Worm (Caenorhabditis elegans) whole organism, late embryonic: ENCODE results near the gene pmp-4.

Experiments used
- K09A11.1 ChIP-seq: sonication (generic microtip); optimal IDR thresholded peaks from 2 replicates; lab custom pipeline; 2017; ENCODE audit warnings: antibody characterized with exemption, mild to moderate bottlenecking, missing genetic modification characterization, missing compliant biosample characterization; ENCODE audit not compliant: insufficient read depth
- ama-1 ChIP-seq: fragments of 150-350 bp; optimal IDR thresholded peaks from 2 replicates; lab custom pipeline; 2014
- ceh-18 ChIP-seq: sonication (generic microtip); optimal IDR thresholded peaks from 2 replicates; lab custom pipeline; 2016; ENCODE audit warnings: missing genetic modification characterization, missing compliant biosample characterization
- ceh-2 ChIP-seq: sonication (generic microtip); optimal IDR thresholded peaks from 2 replicates; lab custom pipeline; 2016; ENCODE audit warnings: missing genotype, missing genetic modification characterization, missing compliant biosample characterization
- ceh-6 ChIP-seq: fragments of 200-800 bp; sonication (Bioruptor generic); optimal IDR thresholded peaks from 2 replicates; lab custom pipeline; 2018; ENCODE audit warnings: mild to moderate bottlenecking, missing genetic modification characterization, missing compliant biosample characterization
- che-1 ChIP-seq: sonication (generic microtip); optimal IDR thresholded peaks from 2 replicates; lab custom pipeline; 2016; ENCODE audit warnings: mild to moderate bottlenecking, missing genetic modification characterization, missing compliant biosample characterization
- dve-1 ChIP-seq: sonication (generic microtip); optimal IDR thresholded peaks from 2 replicates; lab custom pipeline; 2017; ENCODE audit warnings: antibody characterized with exemption, mild to moderate bottlenecking, missing genetic modification characterization, missing compliant biosample characterization
- eyg-1 ChIP-seq: sonication (generic microtip); optimal IDR thresholded peaks from 2 replicates; lab custom pipeline; 2016; ENCODE audit warnings: missing genotype, missing genetic modification characterization, missing compliant biosample characterization
- nfya-1 ChIP-seq: sonication (generic microtip); optimal IDR thresholded peaks from 2 replicates; lab custom pipeline; 2017; ENCODE audit warnings: missing genetic modification characterization, mild to moderate bottlenecking, missing compliant biosample characterization, antibody characterized with exemption, moderate library complexity
- nhr-232 ChIP-seq: sonication (generic microtip); optimal IDR thresholded peaks from 2 replicates; lab custom pipeline; 2016; ENCODE audit warnings: missing genetic modification characterization, missing compliant biosample characterization
- pat-9 ChIP-seq: fragments of 200-800 bp; sonication (Bioruptor generic); optimal IDR thresholded peaks from 2 replicates; lab custom pipeline; 2018; ENCODE audit warnings: mild to moderate bottlenecking, missing genetic modification characterization, moderate library complexity, missing compliant biosample characterization
- pqm-1 ChIP-seq: sonication (generic microtip); optimal IDR thresholded peaks from 2 replicates; lab custom pipeline; 2016; ENCODE audit warnings: missing genetic modification characterization, missing compliant biosample characterization
- ref-2 ChIP-seq: sonication (generic microtip); optimal IDR thresholded peaks from 2 replicates; lab custom pipeline; 2016; ENCODE audit warnings: missing genetic modification characterization, missing compliant biosample characterization
- rnt-1 ChIP-seq: sonication (generic microtip); optimal IDR thresholded peaks from 2 replicates; lab custom pipeline; 2016; ENCODE audit warnings: missing genetic modification characterization, missing compliant biosample characterization
- unc-86 ChIP-seq: sonication (generic microtip); optimal IDR thresholded peaks from 2 replicates; lab custom pipeline; 2016; ENCODE audit warnings: missing genetic modification characterization, missing compliant biosample characterization
- ztf-16 ChIP-seq: sonication (generic microtip); optimal IDR thresholded peaks from 2 replicates; lab custom pipeline; 2017; ENCODE audit warnings: missing genetic modification characterization, missing compliant biosample characterization

pmp-4 gene

DNA sequence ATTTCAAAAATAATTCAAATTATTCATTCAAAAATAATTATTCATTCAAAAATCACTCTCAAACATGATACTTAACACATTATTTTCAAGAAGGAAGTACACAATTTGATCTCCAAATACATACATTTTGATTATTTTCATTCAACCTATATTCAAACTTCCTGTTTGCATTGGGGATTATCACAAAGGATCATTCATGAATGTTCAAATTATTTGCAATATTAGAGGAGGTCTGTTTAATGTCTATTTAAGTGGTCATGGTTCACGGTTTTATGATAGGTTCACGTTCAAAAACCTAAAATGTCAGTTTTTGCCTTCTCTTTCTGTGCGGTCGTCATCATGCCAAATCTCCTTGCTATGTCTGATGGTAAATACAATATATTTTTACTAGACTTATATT is 44.3 kb downstream of the pmp-4 start, which contains the start of gene clec-202:
Gene clec-202 (plus strand): TSS at position 301 of the 400 bp plus-strand sequence.
- TF ChIP-seq ceh-2 (tag; lab: Kevin White, UChicago) (no peak), ama-1 (lab: Kevin White, UChicago) (no peak), nhr-232 (no peak), unc-86 (tag; lab: Kevin White, UChicago) (no peak), dve-1 (tag; lab: Kevin White, UChicago) (no peak), ref-2 (tag; lab: Kevin White, UChicago) (no peak), pat-9 (tag; lab: Kevin White, UChicago) (no peak), nfya-1 (tag; lab: Kevin White, UChicago) (no peak), eyg-1 (tag; lab: Kevin White, UChicago) (no peak), K09A11.1 (tag; lab: Kevin White, UChicago) (no peak), ztf-16 (tag; lab: Kevin White, UChicago) (no peak), ceh-18 (tag; lab: Kevin White, UChicago) (no peak), che-1 (no peak), rnt-1 (tag; lab: Kevin White, UChicago) (no peak), pqm-1 (tag; lab: Kevin White, UChicago) (no peak), ceh-6 (GFP tag; lab: Kevin White, UChicago) (no peak)
